Fruit fly (Drosophila melanogaster) whole organism, embryonic: ENCODE results near the gene sesB.

Source experiments
- Aef1 ChIP-seq: fragments of 200-800 bp; sonication (Bioruptor generic); IDR thresholded peaks from 3 replicates; pipeline ENCODE4 v1.3.6; 2022; ENCODE audit warnings: missing biosample characterization, missing genetic modification characterization
- Awh ChIP-seq: fragments of 200-800 bp; sonication (Bioruptor generic); IDR thresholded peaks from 2 replicates; pipeline ENCODE4, ENCODE4 v1.3.6; 2022; ENCODE audit warnings: missing biosample characterization, missing genetic modification characterization
- Bgb ChIP-seq: fragments of 200-800 bp; sonication (Bioruptor generic); IDR thresholded peaks from 2 replicates; pipeline ENCODE4 v1.3.6; 2022; ENCODE audit warnings: missing biosample characterization, missing genetic modification characterization; ENCODE audit not compliant: partially characterized antibody
- CG10565 ChIP-seq: fragments of 200-800 bp; sonication (Bioruptor generic); optimal IDR thresholded peaks from 3 replicates; lab custom pipeline; 2016; ENCODE audit warnings: missing biosample characterization, mild to moderate bottlenecking, missing genetic modification characterization
- CG14050 ChIP-seq: fragments of 200-800 bp; sonication (Bioruptor generic); IDR thresholded peaks from 3 replicates; pipeline ENCODE4 v1.3.6; 2022; ENCODE audit warnings: missing biosample characterization, missing genetic modification characterization
- CG14710 ChIP-seq: fragments of 200-800 bp; sonication (Bioruptor generic); optimal IDR thresholded peaks from 3 replicates; lab custom pipeline; 2019; ENCODE audit warnings: missing biosample characterization, mild to moderate bottlenecking, missing genetic modification characterization, moderate library complexity
- CG1647 ChIP-seq: fragments of 200-800 bp; sonication (Bioruptor generic); optimal IDR thresholded peaks from 3 replicates; lab custom pipeline; 2016; ENCODE audit warnings: missing biosample characterization, missing genetic modification characterization
- CG17361 ChIP-seq: fragments of 200-800 bp; sonication (Bioruptor generic); IDR thresholded peaks from 3 replicates; pipeline ENCODE4 v1.3.6; 2022; ENCODE audit warnings: missing biosample characterization, missing genetic modification characterization
- CG17385 ChIP-seq: fragments of 200-800 bp; sonication (Bioruptor generic); optimal IDR thresholded peaks from 3 replicates; lab custom pipeline; 2018; ENCODE audit warnings: missing biosample characterization, mild to moderate bottlenecking, missing genetic modification characterization
- CG1832 ChIP-seq: fragments of 200-800 bp; sonication (Bioruptor generic); optimal IDR thresholded peaks from 2 replicates; lab custom pipeline; 2017; ENCODE audit warnings: missing biosample characterization, mild to moderate bottlenecking, missing genetic modification characterization, inconsistent platforms
- CG18599 ChIP-seq: fragments of 200-800 bp; sonication (Bioruptor generic); optimal IDR thresholded peaks from 3 replicates; lab custom pipeline; 2017; ENCODE audit warnings: missing biosample characterization, missing genetic modification characterization, mild to moderate bottlenecking, moderate library complexity, missing genetic modification reagents
- CG18619 ChIP-seq: fragments of 200-800 bp; sonication (Bioruptor generic); optimal IDR thresholded peaks from 3 replicates; lab custom pipeline; 2017; ENCODE audit warnings: missing biosample characterization, mild to moderate bottlenecking, missing genetic modification characterization
- CG2199 ChIP-seq: fragments of 200-800 bp; sonication (Bioruptor generic); IDR thresholded peaks from 3 replicates; pipeline ENCODE4 v1.3.6; 2022; ENCODE audit warnings: missing biosample characterization, missing genetic modification characterization
- CG30403 ChIP-seq: fragments of 200-800 bp; sonication (Bioruptor generic); optimal IDR thresholded peaks from 3 replicates; lab custom pipeline; 2016; ENCODE audit warnings: missing biosample characterization, missing genetic modification characterization
- CG31224 ChIP-seq: fragments of 200-800 bp; sonication (Bioruptor generic); IDR thresholded peaks from 2 replicates; pipeline ENCODE4 v1.3.6; 2022; ENCODE audit warnings: missing biosample characterization, missing genetic modification characterization
- CG34224 ChIP-seq: fragments of 200-800 bp; sonication (Bioruptor generic); IDR thresholded peaks from 3 replicates; pipeline ENCODE4 v1.3.6; 2022; ENCODE audit warnings: missing biosample characterization, missing genetic modification characterization; ENCODE audit not compliant: partially characterized antibody
- CG3995 ChIP-seq: fragments of 200-800 bp; sonication (Bioruptor generic); optimal IDR thresholded peaks from 3 replicates; lab custom pipeline; 2016; ENCODE audit warnings: missing biosample characterization, missing genetic modification characterization
- CG4820 ChIP-seq: fragments of 200-800 bp; sonication (Bioruptor generic); optimal IDR thresholded peaks from 3 replicates; lab custom pipeline; 2016; ENCODE audit warnings: missing biosample characterization, missing genetic modification characterization
- CG7839 ChIP-seq: fragments of 200-800 bp; sonication (Bioruptor generic); optimal IDR thresholded peaks from 3 replicates; lab custom pipeline; 2018; ENCODE audit warnings: missing biosample characterization, mild to moderate bottlenecking, missing genetic modification characterization, moderate library complexity
- CG8290 ChIP-seq, 3 experiments: fragments of 200-800 bp; sonication (Bioruptor generic); optimal IDR thresholded peaks; 2 replicates each; lab custom pipeline; 2016 to 2019; ENCODE audit warnings: missing biosample characterization in 3 of 3, missing genetic modification characterization in 3 of 3, mild to moderate bottlenecking in 2 of 3, moderate library complexity in 1 of 3
- CG9437 ChIP-seq: fragments of 200-800 bp; sonication (Bioruptor generic); optimal IDR thresholded peaks from 2 replicates; lab custom pipeline; 2018; ENCODE audit warnings: missing biosample characterization, mild to moderate bottlenecking, missing genetic modification characterization
- CG9797 ChIP-seq: fragments of 200-800 bp; sonication (Bioruptor generic); optimal IDR thresholded peaks from 3 replicates; lab custom pipeline; 2018; ENCODE audit warnings: missing biosample characterization, mild to moderate bottlenecking, missing genetic modification characterization
- CHES-1-like ChIP-seq: fragments of 200-800 bp; sonication (Bioruptor generic); optimal IDR thresholded peaks from 2 replicates; lab custom pipeline; 2016; ENCODE audit warnings: missing biosample characterization, missing genetic modification characterization
- D19A ChIP-seq: fragments of 200-800 bp; optimal IDR thresholded peaks from 3 replicates; lab custom pipeline; 2019; ENCODE audit warnings: missing biosample characterization, mild to moderate bottlenecking, missing genetic modification characterization, moderate library complexity
- Dip2 ChIP-seq: fragments of 200-800 bp; sonication (Bioruptor generic); IDR thresholded peaks from 2 replicates; pipeline ENCODE4 v1.3.6; 2022; ENCODE audit warnings: missing biosample characterization, missing genetic modification characterization
- Gsc ChIP-seq: fragments of 200-800 bp; sonication (Bioruptor generic); IDR thresholded peaks from 2 replicates; pipeline ENCODE4 v1.3.6; 2022; ENCODE audit warnings: missing biosample characterization, missing genetic modification characterization
- HLH4C ChIP-seq: fragments of 200-800 bp; sonication (Bioruptor generic); IDR thresholded peaks from 3 replicates; pipeline ENCODE4 v1.3.6; 2022; ENCODE audit warnings: missing biosample characterization, missing genetic modification characterization; ENCODE audit not compliant: partially characterized antibody
- Ssrp ChIP-seq: fragments of 200-800 bp; sonication (Bioruptor generic); optimal IDR thresholded peaks from 2 replicates; lab custom pipeline; 2018; ENCODE audit warnings: missing biosample characterization, mild to moderate bottlenecking, missing genetic modification characterization, moderate library complexity
- Vsx1 ChIP-seq: fragments of 200-800 bp; sonication (Bioruptor generic); optimal IDR thresholded peaks from 2 replicates; lab custom pipeline; 2017; ENCODE audit warnings: missing biosample characterization, mild to moderate bottlenecking, missing genetic modification characterization, missing genetic modification reagents
- ab ChIP-seq: fragments of 200-800 bp; sonication (Bioruptor generic); optimal IDR thresholded peaks from 2 replicates; lab custom pipeline; 2016; ENCODE audit warnings: missing biosample characterization, missing genetic modification characterization
- ap ChIP-seq: fragments of 200-800 bp; sonication (Bioruptor generic); IDR thresholded peaks from 2 replicates; pipeline ENCODE4 v1.3.6; 2022; ENCODE audit warnings: missing biosample characterization, missing genetic modification characterization
- ase ChIP-seq: fragments of 200-800 bp; sonication (Bioruptor generic); IDR thresholded peaks from 3 replicates; pipeline ENCODE4 v1.3.6; 2022; ENCODE audit warnings: missing biosample characterization, missing genetic modification characterization
- bcd ChIP-seq: fragments of 200-800 bp; sonication (Bioruptor generic); optimal IDR thresholded peaks from 2 replicates; lab custom pipeline; 2017; ENCODE audit warnings: missing biosample characterization, mild to moderate bottlenecking, missing genetic modification characterization
- chif ChIP-seq, 2 experiments: fragments of 200-800 bp; sonication (Bioruptor generic); optimal IDR thresholded peaks; 3 replicates each; lab custom pipeline; 2016; ENCODE audit warnings: missing biosample characterization in 2 of 2, missing genetic modification characterization in 2 of 2
- chn ChIP-seq: fragments of 200-800 bp; sonication (Bioruptor generic); optimal IDR thresholded peaks from 2 replicates; lab custom pipeline; 2016; ENCODE audit warnings: missing biosample characterization, missing genetic modification characterization
- da ChIP-seq: fragments of 200-800 bp; sonication (Bioruptor generic); optimal IDR thresholded peaks from 2 replicates; lab custom pipeline; 2016; ENCODE audit warnings: missing biosample characterization, missing genetic modification characterization
- dmrt99B ChIP-seq: fragments of 200-800 bp; sonication (Bioruptor generic); optimal IDR thresholded peaks from 2 replicates; lab custom pipeline; 2018; ENCODE audit warnings: missing biosample characterization, mild to moderate bottlenecking, missing genetic modification characterization, moderate library complexity
- eve ChIP-seq, 2 experiments: fragments of >200 bp; optimal IDR thresholded peaks; 2 replicates each; lab custom pipeline; 2017; ENCODE audit warnings: missing biosample characterization in 2 of 2, missing genetic modification characterization in 2 of 2
- fd3F ChIP-seq: fragments of 200-800 bp; sonication (Bioruptor generic); optimal IDR thresholded peaks from 2 replicates; lab custom pipeline; 2018; ENCODE audit warnings: missing biosample characterization, mild to moderate bottlenecking, missing genetic modification characterization, moderate library complexity
- gem ChIP-seq: fragments of 200-800 bp; sonication (Bioruptor generic); optimal IDR thresholded peaks from 2 replicates; lab custom pipeline; 2019; ENCODE audit warnings: missing biosample characterization, mild to moderate bottlenecking, missing genetic modification characterization, moderate library complexity
- odd ChIP-seq: fragments of 200-800 bp; sonication (Bioruptor generic); optimal IDR thresholded peaks from 2 replicates; lab custom pipeline; 2017; ENCODE audit warnings: missing biosample characterization, mild to moderate bottlenecking, missing genetic modification characterization
- pan ChIP-seq, 4 experiments: fragments of >200 bp in 3 of 4; fragments of 200-800 bp in 1 of 4; sonication (Bioruptor generic) in 1 of 4; optimal IDR thresholded peaks in 3 of 4; IDR thresholded peaks in 1 of 4; 2 replicates each; pipeline versions ENCODE4 v1.3.6 to Lab custom; 2017 to 2022; ENCODE audit warnings: missing biosample characterization in 2 of 4, missing genetic modification characterization in 2 of 4, mixed read lengths in 1 of 4
- phol ChIP-seq: fragments of 200-800 bp; sonication (Bioruptor generic); optimal IDR thresholded peaks from 3 replicates; lab custom pipeline; 2018; ENCODE audit warnings: missing biosample characterization, mild to moderate bottlenecking, missing genetic modification characterization, moderate library complexity
- pum ChIP-seq: fragments of 200-800 bp; sonication (Bioruptor generic); optimal IDR thresholded peaks from 2 replicates; lab custom pipeline; 2016; ENCODE audit warnings: missing biosample characterization, missing genetic modification characterization
- scrt ChIP-seq: fragments of 200-800 bp; sonication (Bioruptor generic); optimal IDR thresholded peaks from 2 replicates; lab custom pipeline; 2018; ENCODE audit warnings: missing biosample characterization, mild to moderate bottlenecking, missing genetic modification characterization, moderate library complexity
- shn ChIP-seq: fragments of 200-800 bp; sonication (Bioruptor generic); optimal IDR thresholded peaks from 3 replicates; lab custom pipeline; 2016; ENCODE audit warnings: missing biosample characterization, missing genetic modification characterization
- stc ChIP-seq: fragments of 200-800 bp; sonication (Bioruptor generic); IDR thresholded peaks from 2 replicates; pipeline ENCODE4 v1.3.6; 2022; ENCODE audit warnings: missing biosample characterization, missing genetic modification characterization
- tgo ChIP-seq: fragments of 200-800 bp; sonication (Bioruptor generic); IDR thresholded peaks from 3 replicates; pipeline ENCODE4 v1.3.6; 2022; ENCODE audit warnings: missing biosample characterization, missing genetic modification characterization
- toy ChIP-seq: fragments of 200-800 bp; sonication (Bioruptor generic); IDR thresholded peaks from 2 replicates; pipeline ENCODE4 v1.3.6; 2022; ENCODE audit warnings: missing biosample characterization, missing genetic modification characterization
- unpg ChIP-seq: fragments of 200-800 bp; sonication (Bioruptor generic); optimal IDR thresholded peaks from 3 replicates; lab custom pipeline; 2018; ENCODE audit warnings: missing biosample characterization, mild to moderate bottlenecking, missing genetic modification characterization, moderate library complexity

sesB gene

dm6 chrX:10731801-10732200 is 55.0 kb downstream of the sesB start (continued):
- TF ChIP-seq dmrt99B (tag; lab: Kevin White, UChicago) (peak; percentile 75), CHES-1-like (peak; percentile 30), Gsc (GFP tag; lab: Robert Waterston, UW) (no peak), CG1832 (GFP tag; lab: Kevin White, UChicago) (no peak), HLH4C (GFP tag; lab: Robert Waterston, UW) (no peak), fd3F (peak; percentile 34), CG4820 (GFP tag; lab: Kevin White, UChicago) (peak; percentile 30), ase (GFP tag; lab: Robert Waterston, UW) (no peak), CG10565 (GFP tag; lab: Kevin White, UChicago) (no peak), CG30403 (GFP tag; lab: Kevin White, UChicago) (peak; percentile 59), shn (GFP tag; lab: Kevin White, UChicago) (no peak), ap (GFP tag; lab: Robert Waterston, UW) (no peak), CG8290 (GFP tag; optimal IDR thresholded peaks at IDR 0.05; lab: Kevin White, UChicago) (no peak), CG8290 (tag; optimal IDR thresholded peaks at IDR 0.05; lab: Kevin White, UChicago) (no peak), gem (tag; lab: Kevin White, UChicago) (peak; percentile 84), CG17385 (GFP tag; lab: Kevin White, UChicago) (peak; percentile 87), CG14710 (tag; lab: Kevin White, UChicago) (peak; percentile 59), CG1647 (GFP tag; lab: Kevin White, UChicago) (no peak), pan (optimal IDR thresholded peaks at IDR 0.05; lab: Kevin White, UChicago) (no peak), pan (GFP tag; optimal IDR thresholded peaks at IDR 0.05 in 1 of 2, IDR thresholded peaks at IDR 0.05 in 1 of 2) (peak in 1 of 2 experiments; percentile 63), CG3995 (GFP tag; lab: Kevin White, UChicago) (no peak), D19A (tag; lab: Kevin White, UChicago) (peak; percentile 93), da (GFP tag; lab: Kevin White, UChicago) (no peak), CG9797 (GFP tag; lab: Kevin White, UChicago) (no peak), Bgb (GFP tag; lab: Robert Waterston, UW) (no peak), Aef1 (GFP tag; lab: Robert Waterston, UW) (peak; percentile 48; the same call in 2 of the 3 replicates), CG14050 (GFP tag; lab: Robert Waterston, UW) (peak; percentile 24; the same call in 1 of the 3 replicates), chn (GFP tag; lab: Kevin White, UChicago) (no peak), pum (GFP tag; lab: Kevin White, UChicago) (no peak), CG34224 (GFP tag; lab: Robert Waterston, UW) (no peak), eve (GFP tag; optimal IDR thresholded peaks at IDR 0.05; lab: Kevin White, UChicago) (peak in 1 of 2 experiments; percentile 68), chif (GFP tag; optimal IDR thresholded peaks at IDR 0.05; lab: Kevin White, UChicago) (peak; percentile 10 to 46), Dip2 (no peak), CG7839 (peak; percentile 74), Vsx1 (peak; percentile 33), CG2199 (GFP tag; lab: Robert Waterston, UW) (no peak), CG18619 (GFP tag; lab: Kevin White, UChicago) (peak; percentile 59), phol (tag; lab: Kevin White, UChicago) (peak; percentile 65), toy (GFP tag; lab: Robert Waterston, UW) (no peak), CG9437 (GFP tag; lab: Kevin White, UChicago) (peak; percentile 23), stc (GFP tag; lab: Robert Waterston, UW) (no peak), CG17361 (GFP tag; lab: Robert Waterston, UW) (peak; percentile 66; the same call in 2 of the 3 replicates), unpg (peak; percentile 69), scrt (GFP tag; lab: Kevin White, UChicago) (peak; percentile 61), ab (GFP tag; lab: Kevin White, UChicago) (no peak), tgo (GFP tag; lab: Robert Waterston, UW) (peak; percentile 44), CG31224 (GFP tag; lab: Robert Waterston, UW) (no peak), odd (GFP tag; lab: Kevin White, UChicago) (peak; percentile 29), bcd (GFP tag; lab: Kevin White, UChicago) (peak; percentile 39), Ssrp (tag; lab: Kevin White, UChicago) (peak; percentile 64), CG18599 (GFP tag; lab: Kevin White, UChicago) (peak; percentile 82), Awh (GFP tag; lab: Robert Waterston, UW) (peak; percentile 30; the same call in 1 of the 2 replicates)
